Worm (Caenorhabditis elegans) whole organism, L4 larva: ENCODE results near the gene M151.1.

ENCODE experiments used
- dmd-9 ChIP-seq: fragments of 200-800 bp; sonication (Bioruptor generic); IDR thresholded peaks from 2 replicates; pipeline ENCODE4 v1.3.6; 2022; ENCODE audit warnings: missing genetic modification reagents, missing genetic modification characterization, missing compliant biosample characterization
- nhr-28 ChIP-seq: fragments of 150-350 bp; optimal IDR thresholded peaks from 2 replicates; lab custom pipeline; 2014; ENCODE audit warnings: missing biosample characterization, missing genetic modification characterization
- pha-4 ChIP-seq, 2 experiments: fragments of 150-350 bp in 1 of 2; fragments of 200-800 bp in 1 of 2; sonication (Bioruptor generic) in 1 of 2; IDR thresholded peaks in 1 of 2; optimal IDR thresholded peaks in 1 of 2; 2 replicates each; pipeline versions ENCODE4 v1.3.6 to Lab custom; 2014 to 2022; ENCODE audit warnings: missing genetic modification characterization in 2 of 2, missing genetic modification reagents in 2 of 2, missing biosample characterization in 1 of 2, missing compliant biosample characterization in 1 of 2
- skn-1 ChIP-seq: fragments of 150-350 bp; optimal IDR thresholded peaks from 2 replicates; lab custom pipeline; 2014; ENCODE audit warnings: missing biosample characterization, missing genetic modification characterization

- TF ChIP-seq dmd-9 (GFP tag; lab: Robert Waterston, UW) = no peak
- no peak for TF ChIP-seq skn-1 (tag; lab: Kevin White, UChicago)
- TF ChIP-seq nhr-28 (tag; lab: Kevin White, UChicago) = no peak
- no peak for TF ChIP-seq pha-4 (GFP tag; IDR thresholded peaks at IDR 0.05; lab: Robert Waterston, UW)
- TF ChIP-seq pha-4 (tag; optimal IDR thresholded peaks at IDR 0.05; lab: Kevin White, UChicago) = no peak
Observed at ce11 chrII:3670956-3671355, 29.7 kb downstream of the M151.1 start, which contains the start of gene srx-98.
